Fruit fly (Drosophila melanogaster) whole organism, embryonic: ENCODE measurements around the gene CG43401.

ENCODE experiments used
- Atf3 ChIP-seq: fragments of 200-800 bp; sonication (Bioruptor generic); optimal IDR thresholded peaks from 3 replicates; lab custom pipeline; 2016; ENCODE audit warnings: missing biosample characterization, missing genetic modification characterization
- BtbVII ChIP-seq: fragments of 200-800 bp; sonication (Bioruptor generic); optimal IDR thresholded peaks from 3 replicates; lab custom pipeline; 2017; ENCODE audit warnings: missing biosample characterization, mild to moderate bottlenecking, missing genetic modification characterization
- CG10366 ChIP-seq: fragments of 200-800 bp; sonication (Bioruptor generic); IDR thresholded peaks from 2 replicates; pipeline ENCODE4 v1.3.6; 2022; ENCODE audit warnings: missing biosample characterization, missing genetic modification characterization
- CG10543 ChIP-seq: fragments of 200-800 bp; sonication (Bioruptor generic); optimal IDR thresholded peaks from 3 replicates; lab custom pipeline; 2017; ENCODE audit warnings: missing biosample characterization, mild to moderate bottlenecking, missing genetic modification characterization, moderate library complexity
- CG11247 ChIP-seq: fragments of 200-800 bp; sonication (Bioruptor generic); IDR thresholded peaks from 2 replicates; pipeline ENCODE4 v1.3.6; 2022; ENCODE audit warnings: missing biosample characterization, missing genetic modification characterization
- CG11695 ChIP-seq: fragments of 200-800 bp; sonication (Bioruptor generic); IDR thresholded peaks from 3 replicates; pipeline ENCODE4 v1.3.6; 2022; ENCODE audit warnings: missing biosample characterization, missing genetic modification characterization
- CG12236 ChIP-seq: fragments of 200-800 bp; sonication (Bioruptor generic); optimal IDR thresholded peaks from 2 replicates; lab custom pipeline; 2016; ENCODE audit warnings: missing biosample characterization, missing genetic modification characterization
- CG12659 ChIP-seq: fragments of 200-800 bp; sonication (Bioruptor generic); optimal IDR thresholded peaks from 3 replicates; lab custom pipeline; 2017; ENCODE audit warnings: mild to moderate bottlenecking, missing biosample characterization, missing genetic modification reagents, missing genetic modification characterization
- CG14050 ChIP-seq: fragments of 200-800 bp; sonication (Bioruptor generic); IDR thresholded peaks from 3 replicates; pipeline ENCODE4 v1.3.6; 2022; ENCODE audit warnings: missing biosample characterization, missing genetic modification characterization
- CG14667 ChIP-seq: fragments of 200-800 bp; sonication (Bioruptor generic); IDR thresholded peaks from 2 replicates; pipeline ENCODE4 v1.3.6; 2022; ENCODE audit warnings: missing biosample characterization, missing genetic modification characterization
- CG15073 ChIP-seq: fragments of 200-800 bp; sonication (Bioruptor generic); optimal IDR thresholded peaks from 2 replicates; lab custom pipeline; 2016; ENCODE audit warnings: missing biosample characterization, missing genetic modification characterization
- CG1529 ChIP-seq: fragments of 200-800 bp; sonication (Bioruptor generic); optimal IDR thresholded peaks from 3 replicates; lab custom pipeline; 2018; ENCODE audit warnings: missing biosample characterization, missing genetic modification characterization
- CG1603 ChIP-seq: fragments of 200-800 bp; sonication (Bioruptor generic); optimal IDR thresholded peaks from 2 replicates; lab custom pipeline; 2019; ENCODE audit warnings: missing biosample characterization, mild to moderate bottlenecking, missing genetic modification characterization, moderate library complexity
- CG17186 ChIP-seq: fragments of 200-800 bp; sonication (Bioruptor generic); optimal IDR thresholded peaks from 3 replicates; lab custom pipeline; 2017; ENCODE audit warnings: missing biosample characterization, missing genetic modification reagents, missing genetic modification characterization
- CG17802 ChIP-seq: fragments of 200-800 bp; sonication (Bioruptor generic); optimal IDR thresholded peaks from 2 replicates; lab custom pipeline; 2018; ENCODE audit warnings: missing biosample characterization, mild to moderate bottlenecking, missing genetic modification characterization, moderate library complexity
- CG2199 ChIP-seq: fragments of 200-800 bp; sonication (Bioruptor generic); IDR thresholded peaks from 3 replicates; pipeline ENCODE4 v1.3.6; 2022; ENCODE audit warnings: missing biosample characterization, missing genetic modification characterization
- CG31388 ChIP-seq: fragments of 200-800 bp; sonication (Bioruptor generic); optimal IDR thresholded peaks from 2 replicates; lab custom pipeline; 2016; ENCODE audit warnings: missing biosample characterization, missing genetic modification characterization
- CG4282 ChIP-seq: fragments of 200-800 bp; sonication (Bioruptor generic); optimal IDR thresholded peaks from 2 replicates; lab custom pipeline; 2016; ENCODE audit warnings: missing biosample characterization, missing genetic modification characterization
- CG4360 ChIP-seq: fragments of 200-800 bp; sonication (Bioruptor generic); IDR thresholded peaks from 2 replicates; pipeline ENCODE4 v1.3.6; 2022; ENCODE audit warnings: missing biosample characterization, missing genetic modification characterization
- CG4854 ChIP-seq: fragments of 200-800 bp; sonication (Bioruptor generic); optimal IDR thresholded peaks from 2 replicates; lab custom pipeline; 2016; ENCODE audit warnings: missing biosample characterization, missing genetic modification characterization, inconsistent platforms
- CG5245 ChIP-seq: fragments of 200-800 bp; sonication (Bioruptor generic); optimal IDR thresholded peaks from 3 replicates; lab custom pipeline; 2016; ENCODE audit warnings: missing biosample characterization, missing genetic modification characterization
- CG7745 ChIP-seq: fragments of 200-800 bp; sonication (Bioruptor generic); optimal IDR thresholded peaks from 2 replicates; lab custom pipeline; 2018; ENCODE audit warnings: missing biosample characterization, mild to moderate bottlenecking, missing genetic modification characterization, moderate library complexity
- CrebB ChIP-seq: fragments of 200-800 bp; sonication (Bioruptor generic); optimal IDR thresholded peaks from 3 replicates; lab custom pipeline; 2018; ENCODE audit warnings: missing biosample characterization, mild to moderate bottlenecking, missing genetic modification characterization
- D ChIP-seq, 2 experiments: fragments of 200-800 bp in 1 of 2; fragments of >200 bp in 1 of 2; sonication (Bioruptor generic) in 1 of 2; optimal IDR thresholded peaks; 2 replicates in 1 of 2; 3 replicates in 1 of 2; lab custom pipeline; 2017; ENCODE audit warnings: mild to moderate bottlenecking in 1 of 2, missing biosample characterization in 1 of 2, missing genetic modification characterization in 1 of 2, missing genetic modification reagents in 1 of 2
- Dbx ChIP-seq: fragments of 200-800 bp; sonication (Bioruptor generic); IDR thresholded peaks from 3 replicates; pipeline ENCODE4 v1.3.6; 2022; ENCODE audit warnings: missing biosample characterization, missing genetic modification characterization
- Dek ChIP-seq: fragments of 200-800 bp; sonication (Bioruptor generic); optimal IDR thresholded peaks from 3 replicates; lab custom pipeline; 2019; ENCODE audit warnings: missing biosample characterization, mild to moderate bottlenecking, missing genetic modification characterization, moderate library complexity
- Dip2 ChIP-seq: fragments of 200-800 bp; sonication (Bioruptor generic); IDR thresholded peaks from 2 replicates; pipeline ENCODE4 v1.3.6; 2022; ENCODE audit warnings: missing biosample characterization, missing genetic modification characterization
- Dip3 ChIP-seq: fragments of 200-800 bp; sonication (Bioruptor generic); optimal IDR thresholded peaks from 3 replicates; lab custom pipeline; 2016; ENCODE audit warnings: missing biosample characterization, missing genetic modification characterization
- MBD-R2 ChIP-seq: fragments of 200-800 bp; sonication (Bioruptor generic); IDR thresholded peaks from 2 replicates; pipeline ENCODE4 v1.3.6; 2022; ENCODE audit warnings: missing biosample characterization, missing genetic modification characterization
- MESR4 ChIP-seq: fragments of 200-800 bp; sonication (Bioruptor generic); optimal IDR thresholded peaks from 2 replicates; lab custom pipeline; 2018; ENCODE audit warnings: missing biosample characterization, mild to moderate bottlenecking, missing genetic modification characterization, moderate library complexity
- Max ChIP-seq: fragments of 200-800 bp; sonication (Bioruptor generic); optimal IDR thresholded peaks from 2 replicates; lab custom pipeline; 2016; ENCODE audit warnings: missing biosample characterization, mild to moderate bottlenecking, missing genetic modification characterization
- Myb ChIP-seq: fragments of 200-800 bp; sonication (Bioruptor generic); optimal IDR thresholded peaks from 2 replicates; lab custom pipeline; 2016; ENCODE audit warnings: missing biosample characterization, missing genetic modification characterization
- NFAT ChIP-seq: fragments of 200-800 bp; sonication (Bioruptor generic); IDR thresholded peaks from 2 replicates; pipeline ENCODE4 v1.3.6; 2022; ENCODE audit warnings: missing biosample characterization, missing genetic modification characterization
- NfI ChIP-seq: fragments of 200-800 bp; sonication (Bioruptor generic); optimal IDR thresholded peaks from 3 replicates; lab custom pipeline; 2018; ENCODE audit warnings: missing biosample characterization, mild to moderate bottlenecking, missing genetic modification characterization, moderate library complexity
- Rx ChIP-seq: fragments of 200-800 bp; sonication (Bioruptor generic); IDR thresholded peaks from 2 replicates; pipeline ENCODE4 v1.3.6; 2022; ENCODE audit warnings: missing biosample characterization, missing genetic modification characterization
- ac ChIP-seq: fragments of 200-800 bp; sonication (Bioruptor generic); optimal IDR thresholded peaks from 3 replicates; lab custom pipeline; 2017; ENCODE audit warnings: missing biosample characterization, mild to moderate bottlenecking, missing genetic modification characterization
- cas ChIP-seq: fragments of 200-800 bp; sonication (Bioruptor generic); IDR thresholded peaks from 2 replicates; pipeline ENCODE4 v1.3.6; 2022; ENCODE audit warnings: missing biosample characterization, missing genetic modification characterization
- cg ChIP-seq: fragments of 200-800 bp; sonication (Bioruptor generic); optimal IDR thresholded peaks from 3 replicates; lab custom pipeline; 2019; ENCODE audit warnings: missing biosample characterization, mild to moderate bottlenecking, missing genetic modification characterization, moderate library complexity
- da ChIP-seq: fragments of 200-800 bp; sonication (Bioruptor generic); optimal IDR thresholded peaks from 2 replicates; lab custom pipeline; 2016; ENCODE audit warnings: missing biosample characterization, missing genetic modification characterization
- gce ChIP-seq: fragments of 200-800 bp; sonication (Bioruptor generic); IDR thresholded peaks from 3 replicates; pipeline ENCODE4 v1.3.6; 2022; ENCODE audit warnings: missing biosample characterization, missing genetic modification characterization
- h ChIP-seq: fragments of >200 bp; optimal IDR thresholded peaks from 2 replicates; lab custom pipeline; 2017
- ken ChIP-seq: fragments of 200-800 bp; sonication (Bioruptor generic); IDR thresholded peaks from 3 replicates; pipeline ENCODE4 v1.3.6; 2022; ENCODE audit warnings: missing biosample characterization, missing genetic modification characterization
- nerfin-2 ChIP-seq: fragments of 200-800 bp; sonication (Bioruptor generic); IDR thresholded peaks from 2 replicates; pipeline ENCODE4 v1.3.6; 2022; ENCODE audit warnings: missing biosample characterization, missing genetic modification characterization; ENCODE audit not compliant: partially characterized antibody
- nmo ChIP-seq: fragments of 200-800 bp; sonication (Bioruptor generic); optimal IDR thresholded peaks from 2 replicates; lab custom pipeline; 2018; ENCODE audit warnings: missing biosample characterization, mild to moderate bottlenecking, missing genetic modification characterization, moderate library complexity
- onecut ChIP-seq: fragments of 200-800 bp; sonication (Bioruptor generic); IDR thresholded peaks from 2 replicates; pipeline ENCODE4 v1.3.6; 2022; ENCODE audit warnings: missing biosample characterization, missing genetic modification characterization
- sens ChIP-seq: fragments of 200-800 bp; sonication (Bioruptor generic); peaks from one replicate; lab custom pipeline; 2016; ENCODE audit warnings: missing biosample characterization, missing genetic modification characterization
- ttk ChIP-seq: fragments of 200-800 bp; sonication (Bioruptor generic); IDR thresholded peaks from 2 replicates; pipeline ENCODE4 v2.1.2; 2022; ENCODE audit warnings: missing biosample characterization, missing genetic modification characterization
- unc-4 ChIP-seq: fragments of 200-800 bp; sonication (Bioruptor generic); IDR thresholded peaks from 2 replicates; pipeline ENCODE4 v1.3.6; 2022; ENCODE audit warnings: missing biosample characterization, missing genetic modification characterization; ENCODE audit not compliant: partially characterized antibody
- usp ChIP-seq: fragments of >200 bp; optimal IDR thresholded peaks from 2 replicates; lab custom pipeline; 2017; ENCODE audit warnings: missing biosample characterization, missing genetic modification characterization
- vnd ChIP-seq: fragments of 200-800 bp; sonication (Bioruptor generic); IDR thresholded peaks from 3 replicates; pipeline ENCODE4 v1.3.6; 2022; ENCODE audit warnings: missing biosample characterization, missing genetic modification characterization; ENCODE audit not compliant: partially characterized antibody

CG43401 gene

DNA sequence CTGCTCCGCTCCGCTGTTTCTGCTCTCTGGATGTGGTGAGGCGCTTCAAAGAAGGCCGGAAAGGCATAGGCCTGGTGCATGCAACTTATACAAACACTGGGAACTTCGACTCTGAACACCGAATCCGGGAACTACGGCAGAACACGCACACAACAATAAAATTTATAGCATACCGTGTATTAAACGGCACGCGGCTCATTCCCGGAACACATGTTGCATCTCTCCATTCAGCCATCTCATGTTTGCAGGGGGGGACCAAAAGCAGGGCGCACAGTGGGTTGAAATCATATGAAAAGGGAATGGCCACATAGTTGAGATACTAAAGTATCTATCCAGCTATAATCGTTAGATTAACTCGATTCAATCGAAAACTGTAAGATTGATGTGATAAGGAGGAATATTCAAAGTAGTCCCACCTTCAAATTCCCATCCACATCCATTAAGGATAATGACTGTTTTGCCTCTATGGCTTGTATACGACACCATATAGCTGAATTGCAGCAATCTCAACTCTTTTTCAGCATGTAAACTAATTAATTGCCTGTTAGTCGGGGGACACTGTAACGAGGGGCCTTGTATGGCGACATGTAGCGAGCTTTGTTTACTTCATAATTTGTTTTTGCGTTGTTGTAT, 11.6 kb downstream of the CG43401 start (continued):
- TF ChIP-seq CG4360 (GFP tag; lab: Robert Waterston, UW), result no peak; the same call in 1 of the 2 replicates
- peak; percentile 51; the same call in 1 of the 3 replicates for TF ChIP-seq CG11695
- no peak for TF ChIP-seq h (lab: Kevin White, UChicago)
- TF ChIP-seq Dbx (GFP tag; lab: Robert Waterston, UW), result no peak
- TF ChIP-seq NfI, result peak; percentile 65
- no peak for TF ChIP-seq unc-4 (GFP tag; lab: Robert Waterston, UW)
- no peak for TF ChIP-seq CG2199 (GFP tag; lab: Robert Waterston, UW)
- peak; percentile 11 for TF ChIP-seq CG10543 (GFP tag; lab: Kevin White, UChicago)
- TF ChIP-seq CG14050, result no peak
- peak; percentile 35 for TF ChIP-seq Myb (GFP tag; lab: Kevin White, UChicago)
- peak; percentile 21 for TF ChIP-seq cg
- no peak for TF ChIP-seq Dip3 (GFP tag; lab: Kevin White, UChicago)
- peak; percentile 96 for TF ChIP-seq sens (GFP tag; lab: Kevin White, UChicago)
- no peak for TF ChIP-seq CG4854 (GFP tag; lab: Kevin White, UChicago)
- no peak for TF ChIP-seq CG11247
- TF ChIP-seq ken (GFP tag; lab: Robert Waterston, UW), result peak; percentile 65; the same call in 1 of the 3 replicates
- TF ChIP-seq CG10366 (GFP tag; lab: Robert Waterston, UW), result peak; percentile 45
- peak; percentile 40 for TF ChIP-seq Max (GFP tag; lab: Kevin White, UChicago)
- no peak for TF ChIP-seq MESR4 (GFP tag; lab: Kevin White, UChicago)
- no peak for TF ChIP-seq nerfin-2
- TF ChIP-seq CG5245 (GFP tag; lab: Kevin White, UChicago), result peak; percentile 50
- TF ChIP-seq Dip2 (GFP tag; lab: Robert Waterston, UW), result no peak
- TF ChIP-seq ttk (GFP tag; lab: Robert Waterston, UW), result peak; percentile 47
- TF ChIP-seq D (optimal IDR thresholded peaks at IDR 0.05; lab: Kevin White, UChicago), result no peak
- peak; percentile 87 for TF ChIP-seq D (GFP tag; optimal IDR thresholded peaks at IDR 0.05; lab: Kevin White, UChicago)
- TF ChIP-seq Dek (tag; lab: Kevin White, UChicago), result no peak
- no peak for TF ChIP-seq CG15073 (GFP tag; lab: Kevin White, UChicago)
- TF ChIP-seq Atf3 (GFP tag; lab: Kevin White, UChicago), result peak; percentile 56
- no peak for TF ChIP-seq usp
- TF ChIP-seq da (GFP tag; lab: Kevin White, UChicago), result no peak
- peak; percentile 88 for TF ChIP-seq nmo (GFP tag; lab: Kevin White, UChicago)
- no peak for TF ChIP-seq vnd
- peak; percentile 73 for TF ChIP-seq CG12236 (GFP tag; lab: Kevin White, UChicago)
- peak; percentile 51 for TF ChIP-seq CG12659
- peak; percentile 13 for TF ChIP-seq ac (GFP tag; lab: Kevin White, UChicago)
- peak; percentile 60; the same call in 1 of the 3 replicates for TF ChIP-seq gce (GFP tag; lab: Robert Waterston, UW)
- TF ChIP-seq CG17802 (tag; lab: Kevin White, UChicago), result peak; percentile 52
- TF ChIP-seq CG14667 (GFP tag; lab: Robert Waterston, UW), result 0 out of 2 replicates have a peak, but pooled peaks have one; percentile 15
- TF ChIP-seq MBD-R2 (GFP tag; lab: Robert Waterston, UW), result no peak
- peak; percentile 40 for TF ChIP-seq CG17186
- TF ChIP-seq CG1529, result peak; percentile 77
- no peak for TF ChIP-seq CG7745 (tag; lab: Kevin White, UChicago)
- TF ChIP-seq CrebB (tag; lab: Kevin White, UChicago), result peak; percentile 34
- TF ChIP-seq onecut (GFP tag; lab: Robert Waterston, UW), result peak; percentile 38; the same call in 1 of the 2 replicates
- TF ChIP-seq CG1603 (tag; lab: Kevin White, UChicago), result peak; percentile 89
- TF ChIP-seq cas (GFP tag; lab: Robert Waterston, UW), result no peak
- TF ChIP-seq CG31388 (GFP tag; lab: Kevin White, UChicago), result no peak
- TF ChIP-seq BtbVII, result peak; percentile 49
- TF ChIP-seq CG4282 (GFP tag; lab: Kevin White, UChicago), result peak; percentile 47
- no peak for TF ChIP-seq NFAT (GFP tag; lab: Robert Waterston, UW)
- TF ChIP-seq Rx (GFP tag; lab: Robert Waterston, UW), result peak; percentile 67
